Worm (Caenorhabditis elegans): Measurements from ENCODE around the gene C06E1.1.

The C06E1.1 gene

ce11 chrIII:8621002-8621401 is 15.4 kb downstream of the C06E1.1 start:
- peak; percentile 58 for TF ChIP-seq nhr-25 (tag; optimal IDR thresholded peaks at IDR 0.05)
- no peak for TF ChIP-seq C34F6.9 (tag; optimal IDR thresholded peaks at IDR 0.05)
- TF ChIP-seq lsy-2 (tag; optimal IDR thresholded peaks at IDR 0.05) = peak in 1 of 2 experiments; percentile 14
- no peak for TF ChIP-seq lin-39 (tag; optimal IDR thresholded peaks at IDR 0.05)

ce11 chrIII:8621982-8622381 is 16.4 kb downstream of the C06E1.1 start:
- TF ChIP-seq ama-1 (optimal IDR thresholded peaks at IDR 0.05) = no peak
- no peak for TF ChIP-seq F13H6.1 (tag; optimal IDR thresholded peaks at IDR 0.05)
- TF ChIP-seq sma-3 (GFP tag; optimal IDR thresholded peaks at IDR 0.05) = no peak
- TF ChIP-seq nhr-23 (tag; optimal IDR thresholded peaks at IDR 0.05) = no peak
- no peak for TF ChIP-seq C34F6.9 (tag; optimal IDR thresholded peaks at IDR 0.05)
- no peak for TF ChIP-seq egl-27 (tag; optimal IDR thresholded peaks at IDR 0.05)
- TF ChIP-seq ztf-1 (GFP tag; conservative IDR thresholded peaks at IDR 0.05) = no peak
- TF ChIP-seq fos-1 (tag; optimal IDR thresholded peaks at IDR 0.05) = no peak
- TF ChIP-seq ZK546.5 (tag; optimal IDR thresholded peaks at IDR 0.05) = no peak
- TF ChIP-seq lin-11 (tag; optimal IDR thresholded peaks at IDR 0.05) = no peak
- no peak for TF ChIP-seq blmp-1 (tag; optimal IDR thresholded peaks at IDR 0.05; ENCODE audit: insufficient read depth)
- no peak for TF ChIP-seq dmd-4 (tag; optimal IDR thresholded peaks at IDR 0.05)
- no peak for TF ChIP-seq nhr-12 (tag; optimal IDR thresholded peaks at IDR 0.05)
- TF ChIP-seq unc-55 (GFP tag; optimal IDR thresholded peaks at IDR 0.05) = no peak
- no peak for TF ChIP-seq sma-9 (GFP tag; optimal IDR thresholded peaks at IDR 0.05)
- no peak for TF ChIP-seq sma-9 (tag; optimal IDR thresholded peaks at IDR 0.05)
- no peak for TF ChIP-seq skn-1 (tag; optimal IDR thresholded peaks at IDR 0.05)
- TF ChIP-seq Y55F3AM.14 (GFP tag; optimal IDR thresholded peaks at IDR 0.05) = no peak
- no peak for TF ChIP-seq gmeb-1 (tag; optimal IDR thresholded peaks at IDR 0.05)

- no peak for TF ChIP-seq mab-5 (tag; optimal IDR thresholded peaks at IDR 0.05)
- TF ChIP-seq alr-1 (tag; optimal IDR thresholded peaks at IDR 0.05) = no peak
- TF ChIP-seq nhr-23 (tag; optimal IDR thresholded peaks at IDR 0.05) = no peak
- TF ChIP-seq nhr-129 (tag; optimal IDR thresholded peaks at IDR 0.05) = no peak
- no peak for TF ChIP-seq nhr-25 (tag; optimal IDR thresholded peaks at IDR 0.05)
- TF ChIP-seq nhr-77 (tag; optimal IDR thresholded peaks at IDR 0.05) = no peak
- no peak for TF ChIP-seq peb-1 (tag; optimal IDR thresholded peaks at IDR 0.05)
- no peak for TF ChIP-seq zag-1 (tag; optimal IDR thresholded peaks at IDR 0.05)
- no peak for TF ChIP-seq nhr-21 (tag; optimal IDR thresholded peaks at IDR 0.05)
- TF ChIP-seq Y55F3AM.14 (GFP tag; optimal IDR thresholded peaks at IDR 0.05) = no peak
- TF ChIP-seq sma-3 (GFP tag; optimal IDR thresholded peaks at IDR 0.05) = no peak
- TF ChIP-seq crh-2 (tag; optimal IDR thresholded peaks at IDR 0.05) = no peak
- no peak for TF ChIP-seq egl-27 (tag; optimal IDR thresholded peaks at IDR 0.05)
- TF ChIP-seq lin-11 (tag; optimal IDR thresholded peaks at IDR 0.05) = no peak
- TF ChIP-seq ztf-11 (tag; optimal IDR thresholded peaks at IDR 0.05) = no peak
- no peak for TF ChIP-seq nhr-12 (tag; optimal IDR thresholded peaks at IDR 0.05)
- TF ChIP-seq snpc-4 (tag; optimal IDR thresholded peaks at IDR 0.05) = no peak
- TF ChIP-seq lsy-2 (tag; optimal IDR thresholded peaks at IDR 0.05) = no peak
- no peak for TF ChIP-seq nhr-237 (tag; optimal IDR thresholded peaks at IDR 0.05)
- TF ChIP-seq ZK546.5 (tag; optimal IDR thresholded peaks at IDR 0.05) = no peak
These were observed 16.8 kb downstream of the C06E1.1 start, which contains the start of gene ceh-16 for ce11 chrIII:8622435-8622834. Gene ceh-16 (plus strand): TSS chrIII:8622735.

ce11 chrIII:8625125-8625524 is 19.5 kb downstream of the C06E1.1 start:
- TF ChIP-seq peb-1 (tag; optimal IDR thresholded peaks at IDR 0.05) = no peak
- no peak for TF ChIP-seq ama-1 (optimal IDR thresholded peaks at IDR 0.05)
- no peak for TF ChIP-seq R02D3.7 (tag; optimal IDR thresholded peaks at IDR 0.05)
- no peak for TF ChIP-seq crh-2 (tag; optimal IDR thresholded peaks at IDR 0.05)
- no peak for TF ChIP-seq nhr-12 (tag; optimal IDR thresholded peaks at IDR 0.05)
- TF ChIP-seq C34F6.9 (tag; optimal IDR thresholded peaks at IDR 0.05) = no peak
- no peak for TF ChIP-seq skn-1 (tag; optimal IDR thresholded peaks at IDR 0.05)
- TF ChIP-seq lin-39 (tag; optimal IDR thresholded peaks at IDR 0.05) = no peak
- no peak for TF ChIP-seq nhr-6 (tag; optimal IDR thresholded peaks at IDR 0.05)
- TF ChIP-seq alr-1 (tag; optimal IDR thresholded peaks at IDR 0.05) = no peak

ce11 chrIII:8628405-8628982 is 22.9 kb downstream of the C06E1.1 start, which contains the start of the genes polk-1 and gpr-1:
Gene polk-1 (minus strand): TSS chrIII:8628590.
Gene gpr-1 (plus strand): TSS chrIII:8628932.
- TF ChIP-seq lsy-2 (tag; optimal IDR thresholded peaks at IDR 0.05) = peak in 1 of 2 experiments; percentile 50
- no peak for TF ChIP-seq R02D3.7 (tag; optimal IDR thresholded peaks at IDR 0.05)
- no peak for TF ChIP-seq peb-1 (tag; optimal IDR thresholded peaks at IDR 0.05)
- peak; percentile 67 for TF ChIP-seq gmeb-1 (tag; optimal IDR thresholded peaks at IDR 0.05)
- no peak for TF ChIP-seq egl-27 (tag; optimal IDR thresholded peaks at IDR 0.05)
- peak; percentile 72 for TF ChIP-seq lin-13 (GFP tag; optimal IDR thresholded peaks at IDR 0.05)
- TF ChIP-seq mdl-1 (tag; optimal IDR thresholded peaks at IDR 0.05) = no peak
- TF ChIP-seq nhr-129 (tag; optimal IDR thresholded peaks at IDR 0.05) = peak; percentile 26
- TF ChIP-seq nhr-11 (tag; optimal IDR thresholded peaks at IDR 0.05) = no peak
- peak; percentile 27 for TF ChIP-seq C34F6.9 (tag; optimal IDR thresholded peaks at IDR 0.05)
- no peak for TF ChIP-seq sma-9 (GFP tag; optimal IDR thresholded peaks at IDR 0.05)
- no peak for TF ChIP-seq sma-9 (tag; optimal IDR thresholded peaks at IDR 0.05)
